Worm (Caenorhabditis elegans) whole organism, mixed stage, embryonic: ENCODE data around the gene nas-11.

Experiments
- M03D4.4 ChIP-seq: sonication (generic microtip); optimal IDR thresholded peaks from 2 replicates; lab custom pipeline; 2017; ENCODE audit warnings: mild to moderate bottlenecking, missing genetic modification characterization, missing compliant biosample characterization
- bed-3 ChIP-seq: fragments of 200-800 bp; sonication (Bioruptor generic); optimal IDR thresholded peaks from 3 replicates; lab custom pipeline; 2018; ENCODE audit warnings: mild to moderate bottlenecking, missing genetic modification characterization, moderate library complexity, missing compliant biosample characterization
- blmp-1 ChIP-seq: fragments of 150-350 bp; optimal IDR thresholded peaks from 2 replicates; lab custom pipeline; 2014; ENCODE audit warnings: missing biosample characterization, missing genetic modification characterization
- ceh-39 ChIP-seq: fragments of 150-350 bp; optimal IDR thresholded peaks from 2 replicates; lab custom pipeline; 2014; ENCODE audit warnings: missing biosample characterization, missing genetic modification characterization
- ceh-83 ChIP-seq: fragments of 200-800 bp; sonication (Bioruptor generic); optimal IDR thresholded peaks from 2 replicates; lab custom pipeline; 2018; ENCODE audit warnings: mild to moderate bottlenecking, missing genetic modification characterization, missing compliant biosample characterization
- ces-1 ChIP-seq: fragments of 150-350 bp; optimal IDR thresholded peaks from 2 replicates; lab custom pipeline; 2014; ENCODE audit warnings: missing biosample characterization, missing genetic modification reagents, missing genetic modification characterization
- cnd-1 ChIP-seq: fragments of 200-800 bp; sonication (Bioruptor generic); optimal IDR thresholded peaks from 2 replicates; lab custom pipeline; 2018; ENCODE audit warnings: mild to moderate bottlenecking, missing genetic modification characterization, missing compliant biosample characterization
- elt-1 ChIP-seq: sonication (generic microtip); optimal IDR thresholded peaks from 2 replicates; lab custom pipeline; 2017; ENCODE audit warnings: missing genetic modification characterization, mild to moderate bottlenecking, missing compliant biosample characterization, antibody characterized with exemption, moderate library complexity, borderline replicate concordance; ENCODE audit not compliant: insufficient read depth
- elt-3 ChIP-seq: fragments of 150-350 bp; optimal IDR thresholded peaks from 2 replicates; lab custom pipeline; 2014; ENCODE audit warnings: missing biosample characterization, missing genetic modification characterization
- flh-1 ChIP-seq: fragments of 200-800 bp; sonication (Bioruptor generic); optimal IDR thresholded peaks from 2 replicates; lab custom pipeline; 2018; ENCODE audit warnings: mild to moderate bottlenecking, missing genetic modification characterization, moderate library complexity, missing compliant biosample characterization
- ham-2 ChIP-seq: fragments of 200-800 bp; sonication (Bioruptor generic); optimal IDR thresholded peaks from 2 replicates; lab custom pipeline; 2018; ENCODE audit warnings: mild to moderate bottlenecking, missing genetic modification characterization, missing compliant biosample characterization
- hlh-1 ChIP-seq: fragments of 150-350 bp; optimal IDR thresholded peaks from 2 replicates; lab custom pipeline; 2014; ENCODE audit warnings: missing biosample characterization, missing genetic modification reagents, missing genetic modification characterization
- lin-13 ChIP-seq: fragments of 150-350 bp; optimal IDR thresholded peaks from 2 replicates; lab custom pipeline; 2014; ENCODE audit warnings: missing biosample characterization, missing genetic modification characterization
- lin-32 ChIP-seq: fragments of 200-800 bp; sonication (Bioruptor generic); optimal IDR thresholded peaks from 2 replicates; lab custom pipeline; 2018; ENCODE audit warnings: mild to moderate bottlenecking, missing genetic modification characterization, missing compliant biosample characterization
- lsy-2 ChIP-seq: fragments of 150-350 bp; optimal IDR thresholded peaks from 2 replicates; lab custom pipeline; 2014; ENCODE audit warnings: missing biosample characterization, missing genetic modification characterization
- mab-5 ChIP-seq: fragments of 150-350 bp; optimal IDR thresholded peaks from 2 replicates; lab custom pipeline; 2014; ENCODE audit warnings: missing biosample characterization, missing genetic modification characterization
- mep-1 ChIP-seq: fragments of 150-350 bp; optimal IDR thresholded peaks from 2 replicates; lab custom pipeline; 2017; ENCODE audit warnings: missing biosample characterization, missing genetic modification reagents, missing genetic modification characterization, inconsistent platforms
- mls-2 ChIP-seq: sonication (generic microtip); optimal IDR thresholded peaks from 2 replicates; lab custom pipeline; 2016; ENCODE audit warnings: mild to moderate bottlenecking, missing genetic modification characterization, moderate library complexity, missing compliant biosample characterization
- nhr-2 ChIP-seq: fragments of 150-350 bp; optimal IDR thresholded peaks from 2 replicates; lab custom pipeline; 2014; ENCODE audit warnings: missing biosample characterization, missing genetic modification characterization
- nhr-237 ChIP-seq: fragments of 150-350 bp; optimal IDR thresholded peaks from 2 replicates; lab custom pipeline; 2014; ENCODE audit warnings: missing biosample characterization, missing genetic modification characterization
- nhr-28 ChIP-seq: fragments of 150-350 bp; optimal IDR thresholded peaks from 2 replicates; lab custom pipeline; 2014; ENCODE audit warnings: missing biosample characterization, missing genetic modification characterization
- nhr-76 ChIP-seq: sonication (generic microtip); optimal IDR thresholded peaks from 2 replicates; lab custom pipeline; 2017; ENCODE audit warnings: missing biosample characterization, missing genetic modification characterization
- pha-4 ChIP-seq: fragments of 150-350 bp; optimal IDR thresholded peaks from 2 replicates; lab custom pipeline; 2018; ENCODE audit warnings: missing biosample characterization, missing genetic modification reagents, missing genetic modification characterization
- sem-2 ChIP-seq: fragments of 200-800 bp; sonication (Bioruptor generic); optimal IDR thresholded peaks from 2 replicates; lab custom pipeline; 2018; ENCODE audit warnings: mild to moderate bottlenecking, missing genetic modification characterization, missing compliant biosample characterization
- sptf-1 ChIP-seq: sonication (generic microtip); optimal IDR thresholded peaks from 2 replicates; lab custom pipeline; 2017; ENCODE audit warnings: mild to moderate bottlenecking, missing genetic modification characterization, moderate library complexity, missing compliant biosample characterization
- tbx-8 ChIP-seq: fragments of 200-800 bp; sonication (Bioruptor generic); optimal IDR thresholded peaks from 2 replicates; lab custom pipeline; 2018; ENCODE audit warnings: mild to moderate bottlenecking, missing genetic modification characterization, moderate library complexity, missing compliant biosample characterization
- unc-120 ChIP-seq: sonication (generic microtip); optimal IDR thresholded peaks from 2 replicates; lab custom pipeline; 2017; ENCODE audit warnings: missing genetic modification characterization, missing compliant biosample characterization; ENCODE audit not compliant: poor library complexity, severe bottlenecking
- unc-62 ChIP-seq: fragments of 150-350 bp; optimal IDR thresholded peaks from 2 replicates; lab custom pipeline; 2014; ENCODE audit warnings: missing biosample characterization, missing genetic modification reagents, missing genetic modification characterization
- zip-8 ChIP-seq: fragments of 150-350 bp; optimal IDR thresholded peaks from 2 replicates; lab custom pipeline; 2014; ENCODE audit warnings: missing biosample characterization, missing genetic modification characterization
- ztf-11 ChIP-seq: fragments of 150-350 bp; optimal IDR thresholded peaks from 2 replicates; lab custom pipeline; 2014; ENCODE audit warnings: missing biosample characterization, missing genetic modification characterization

Gene nas-11

ce11 chrX:6744978-6745377 is 31.6 kb downstream of the nas-11 start:
- no peak for TF ChIP-seq tbx-8
- peak; percentile 1 for TF ChIP-seq ces-1

- TF ChIP-seq blmp-1 (tag; lab: Kevin White, UChicago) (no peak), mab-5 (no peak), ceh-83 (GFP tag; lab: Kevin White, UChicago) (no peak), ces-1 (no peak), flh-1 (GFP tag; lab: Kevin White, UChicago) (no peak), elt-1 (no peak), tbx-8 (no peak), ztf-11 (tag; lab: Kevin White, UChicago) (no peak), ham-2 (GFP tag; lab: Kevin White, UChicago) (no peak), lsy-2 (tag; lab: Kevin White, UChicago) (no peak), unc-120 (no peak), nhr-2 (tag; lab: Kevin White, UChicago) (no peak), lin-32 (GFP tag; lab: Kevin White, UChicago) (no peak), M03D4.4 (tag; lab: Kevin White, UChicago) (no peak)
These were observed 32.1 kb downstream of the nas-11 start for ce11 chrX:6745515-6745914.

ce11 chrX:6746849-6747248 is 33.5 kb downstream of the nas-11 start:
- TF ChIP-seq mab-5 (no peak), blmp-1 (tag; lab: Kevin White, UChicago) (no peak), nhr-76 (tag; lab: Kevin White, UChicago) (no peak)
- TF ChIP-seq, all 35 proteins: peak for 0

ce11 chrX:6747906-6748356 is 34.6 kb downstream of the nas-11 start:
- no peak for TF ChIP-seq ztf-11 (tag; lab: Kevin White, UChicago)
- TF ChIP-seq pha-4 (tag; lab: Kevin White, UChicago), result peak; percentile 26

ce11 chrX:6749124-6749822 is 35.9 kb downstream of the nas-11 start:
- TF ChIP-seq lin-32 (GFP tag; lab: Kevin White, UChicago) (no peak), pha-4 (tag; lab: Kevin White, UChicago) (no peak), mab-5 (no peak), lin-13 (tag; lab: Kevin White, UChicago) (no peak), ceh-83 (GFP tag; lab: Kevin White, UChicago) (no peak), sptf-1 (tag; lab: Kevin White, UChicago) (no peak), tbx-8 (no peak), nhr-237 (tag; lab: Kevin White, UChicago) (no peak), cnd-1 (tag; lab: Kevin White, UChicago) (no peak), ces-1 (no peak), mep-1 (no peak), unc-62 (no peak), elt-1 (no peak), unc-120 (no peak), ztf-11 (tag; lab: Kevin White, UChicago) (no peak), ceh-39 (tag; lab: Kevin White, UChicago) (no peak), flh-1 (GFP tag; lab: Kevin White, UChicago) (no peak)
- TF ChIP-seq, all 35 proteins: peak for 0

- TF ChIP-seq blmp-1 (tag; lab: Kevin White, UChicago), result no peak
- TF ChIP-seq ces-1, result no peak
- TF ChIP-seq bed-3 (GFP tag; lab: Kevin White, UChicago), result no peak
- no peak for TF ChIP-seq ceh-39 (tag; lab: Kevin White, UChicago)
- no peak for TF ChIP-seq mab-5
- no peak for TF ChIP-seq unc-62
- no peak for TF ChIP-seq sem-2
- TF ChIP-seq pha-4 (tag; lab: Kevin White, UChicago), result peak; percentile 75
- TF ChIP-seq nhr-237 (tag; lab: Kevin White, UChicago), result peak; percentile 64
- peak; percentile 17 for TF ChIP-seq ham-2 (GFP tag; lab: Kevin White, UChicago)
- TF ChIP-seq ceh-83 (GFP tag; lab: Kevin White, UChicago), result no peak
These were observed 36.8 kb downstream of the nas-11 start for ce11 chrX:6750145-6750544.

ce11 chrX:6761211-6761610 is 47.8 kb downstream of the nas-11 start:
- no peak for TF ChIP-seq lin-32 (GFP tag; lab: Kevin White, UChicago)
- no peak for TF ChIP-seq ceh-39 (tag; lab: Kevin White, UChicago)
- no peak for TF ChIP-seq elt-1
- no peak for TF ChIP-seq cnd-1 (tag; lab: Kevin White, UChicago)
- TF ChIP-seq nhr-28 (tag; lab: Kevin White, UChicago), result no peak
- TF ChIP-seq tbx-8, result no peak
- no peak for TF ChIP-seq elt-3 (tag; lab: Kevin White, UChicago)
- no peak for TF ChIP-seq mep-1
- TF ChIP-seq lsy-2 (tag; lab: Kevin White, UChicago), result no peak
- TF ChIP-seq nhr-76 (tag; lab: Kevin White, UChicago), result no peak
- TF ChIP-seq zip-8 (tag; lab: Kevin White, UChicago), result no peak
- no peak for TF ChIP-seq mls-2 (tag; lab: Kevin White, UChicago)
- no peak for TF ChIP-seq bed-3 (GFP tag; lab: Kevin White, UChicago)
- TF ChIP-seq hlh-1 (tag; lab: Kevin White, UChicago), result no peak
- TF ChIP-seq sptf-1 (tag; lab: Kevin White, UChicago), result no peak
